Fruit fly (Drosophila melanogaster) whole organism, wandering third instar larva: ENCODE data around the gene mats.

Source experiments
- jim ChIP-seq: fragments of 175-275, 200-325 bp; sonication (Bioruptor generic); optimal IDR thresholded peaks from 2 replicates; lab custom pipeline; 2016; ENCODE audit warnings: missing biosample characterization, mild to moderate bottlenecking, missing genetic modification characterization
- pan ChIP-seq: fragments of >200 bp; optimal IDR thresholded peaks from 2 replicates; lab custom pipeline; 2017

- no peak for TF ChIP-seq jim
- no peak for TF ChIP-seq pan (lab: Kevin White, UChicago)
Observed at dm6 chr3R:22470064-22470463, 49.1 kb downstream of the mats start.
